Worm (Caenorhabditis elegans) whole organism, young adult: ENCODE measurements around the gene F37C12.14.

ENCODE experiments used
- F22D6.2 ChIP-seq: sonication (generic microtip); optimal IDR thresholded peaks from 2 replicates; lab custom pipeline; 2016; ENCODE audit warnings: mild to moderate bottlenecking, missing genetic modification characterization, missing compliant biosample characterization
- F23B12.7 ChIP-seq: sonication (generic microtip); optimal IDR thresholded peaks from 2 replicates; lab custom pipeline; 2017; ENCODE audit warnings: missing genetic modification characterization, mild to moderate bottlenecking, missing compliant biosample characterization, antibody characterized with exemption, moderate library complexity; ENCODE audit not compliant: insufficient read depth
- F33H1.4 ChIP-seq: fragments of 200-800 bp; sonication (Bioruptor generic); IDR thresholded peaks from 2 replicates; pipeline ENCODE4 v1.3.6; 2022; ENCODE audit warnings: missing genetic modification reagents, missing genetic modification characterization, missing compliant biosample characterization
- F55B11.4 ChIP-seq: sonication (generic microtip); optimal IDR thresholded peaks from 2 replicates; lab custom pipeline; 2016; ENCODE audit warnings: missing compliant biosample characterization, missing genetic modification characterization, borderline replicate concordance; ENCODE audit not compliant: insufficient read depth
- K12H6.12 ChIP-seq: fragments of 200-800 bp; sonication (Bioruptor generic); optimal IDR thresholded peaks from 2 replicates; lab custom pipeline; 2018; ENCODE audit warnings: mild to moderate bottlenecking, missing genetic modification characterization, missing compliant biosample characterization
- T26A5.8 ChIP-seq: sonication (generic microtip); optimal IDR thresholded peaks from 2 replicates; lab custom pipeline; 2016; ENCODE audit warnings: missing genetic modification characterization, missing compliant biosample characterization
- Y56A3A.18 ChIP-seq: fragments of 200-800 bp; sonication (Bioruptor generic); IDR thresholded peaks from 2 replicates; pipeline ENCODE4 v1.3.6; 2022; ENCODE audit warnings: missing genetic modification reagents, missing genetic modification characterization, missing compliant biosample characterization
- Y79H2A.3 ChIP-seq: fragments of 200-800 bp; sonication (Bioruptor generic); conservative IDR thresholded peaks from 2 replicates; pipeline ENCODE4 v1.3.6; 2022; ENCODE audit warnings: missing genetic modification reagents, missing genetic modification characterization, missing compliant biosample characterization
- ZK185.1 ChIP-seq: sonication (generic microtip); optimal IDR thresholded peaks from 2 replicates; lab custom pipeline; 2016; ENCODE audit warnings: mild to moderate bottlenecking, missing genetic modification characterization, missing compliant biosample characterization; ENCODE audit not compliant: poor library complexity, severe bottlenecking
- ama-1 ChIP-seq, 3 experiments: fragments of 150-350 bp in 1 of 3; sonication (generic microtip) in 2 of 3; optimal IDR thresholded peaks; 2 replicates each; lab custom pipeline; 2014 to 2018; ENCODE audit warnings: missing biosample characterization in 2 of 3, missing genetic modification characterization in 2 of 3, missing genetic modification reagents in 2 of 3
- aptf-2 ChIP-seq: fragments of 200-800 bp; sonication (Bioruptor generic); conservative IDR thresholded peaks from 2 replicates; pipeline ENCODE4 v1.3.6; 2022; ENCODE audit warnings: missing genetic modification reagents, missing genetic modification characterization, missing compliant biosample characterization
- aptf-3 ChIP-seq: fragments of 200-800 bp; sonication (Bioruptor generic); IDR thresholded peaks from 2 replicates; pipeline ENCODE4 v1.3.6; 2022; ENCODE audit warnings: missing genetic modification characterization, missing compliant biosample characterization
- attf-3 ChIP-seq: fragments of 200-800 bp; sonication (Bioruptor generic); conservative IDR thresholded peaks from 2 replicates; pipeline ENCODE4 v1.3.6; 2022; ENCODE audit warnings: missing genetic modification reagents, missing genetic modification characterization, missing compliant biosample characterization
- bed-1 ChIP-seq: fragments of 200-800 bp; sonication (Bioruptor generic); IDR thresholded peaks from 2 replicates; pipeline ENCODE4 v1.3.6; 2022; ENCODE audit warnings: missing genetic modification reagents, missing genetic modification characterization, missing compliant biosample characterization
- ccch-3 ChIP-seq: fragments of 200-800 bp; sonication (Bioruptor generic); optimal IDR thresholded peaks from 2 replicates; lab custom pipeline; 2018; ENCODE audit warnings: mild to moderate bottlenecking, missing genetic modification characterization, missing compliant biosample characterization
- cebp-1 ChIP-seq, 2 experiments: fragments of 200-800 bp in 1 of 2; sonication (Bioruptor generic) in 1 of 2; sonication (generic microtip) in 1 of 2; IDR thresholded peaks in 1 of 2; optimal IDR thresholded peaks in 1 of 2; 2 replicates each; pipeline versions ENCODE4 v1.3.6 to Lab custom; 2017 to 2022; ENCODE audit warnings: missing compliant biosample characterization in 2 of 2, missing genetic modification characterization in 2 of 2, mild to moderate bottlenecking in 1 of 2, missing genetic modification reagents in 1 of 2, moderate library complexity in 1 of 2
- chd-7 ChIP-seq: sonication (generic microtip); optimal IDR thresholded peaks from 2 replicates; lab custom pipeline; 2016; ENCODE audit warnings: mild to moderate bottlenecking, missing genetic modification characterization, moderate library complexity, missing compliant biosample characterization
- dox-1 ChIP-seq: fragments of 200-800 bp; sonication (Bioruptor generic); IDR thresholded peaks from 2 replicates; pipeline ENCODE4 v1.3.6; 2022; ENCODE audit warnings: missing genetic modification reagents, missing genetic modification characterization, missing compliant biosample characterization
- efl-1 ChIP-seq: fragments of 150-350 bp; optimal IDR thresholded peaks from 2 replicates; lab custom pipeline; 2014; ENCODE audit warnings: missing biosample characterization, missing genetic modification reagents, missing genetic modification characterization
- egl-44 ChIP-seq: fragments of 200-800 bp; sonication (Bioruptor generic); IDR thresholded peaks from 2 replicates; pipeline ENCODE4 v1.3.6; 2022; ENCODE audit warnings: missing genetic modification reagents, missing genetic modification characterization, missing compliant biosample characterization
- hsf-1 ChIP-seq: fragments of 200-800 bp; sonication (Bioruptor generic); IDR thresholded peaks from 2 replicates; pipeline ENCODE4 v1.3.6; 2022; ENCODE audit warnings: missing genetic modification reagents, missing genetic modification characterization, missing compliant biosample characterization
- lin-26 ChIP-seq: fragments of 200-800 bp; sonication (Bioruptor generic); IDR thresholded peaks from 2 replicates; pipeline ENCODE4 v1.3.6; 2022; ENCODE audit warnings: missing genetic modification reagents, missing genetic modification characterization, missing compliant biosample characterization
- lin-35 ChIP-seq, 3 experiments: fragments of 150-350 bp in 2 of 3; sonication (generic microtip) in 1 of 3; optimal IDR thresholded peaks; 2 replicates each; lab custom pipeline; 2014 to 2018; ENCODE audit warnings: missing biosample characterization in 3 of 3, missing genetic modification characterization in 3 of 3, missing genetic modification reagents in 3 of 3
- lin-40 ChIP-seq: sonication (generic microtip); optimal IDR thresholded peaks from 2 replicates; lab custom pipeline; 2016; ENCODE audit warnings: missing genetic modification characterization, mild to moderate bottlenecking, missing compliant biosample characterization, missing genotype, missing genetic modification reagents
- lin-54 ChIP-seq: fragments of 200-800 bp; sonication (Bioruptor generic); optimal IDR thresholded peaks from 2 replicates; lab custom pipeline; 2018; ENCODE audit warnings: mild to moderate bottlenecking, missing genetic modification characterization, missing compliant biosample characterization
- lir-1 ChIP-seq: fragments of 200-800 bp; sonication (Bioruptor generic); conservative IDR thresholded peaks from 2 replicates; pipeline ENCODE4 v1.3.6; 2022; ENCODE audit warnings: missing genetic modification reagents, missing genetic modification characterization, missing compliant biosample characterization
- madf-6 ChIP-seq: fragments of 200-800 bp; sonication (Bioruptor generic); IDR thresholded peaks from 2 replicates; pipeline ENCODE4 v1.3.6; 2022; ENCODE audit warnings: missing genetic modification reagents, missing genetic modification characterization, missing compliant biosample characterization
- mcd-1 ChIP-seq: fragments of 200-800 bp; sonication (Bioruptor generic); IDR thresholded peaks from 2 replicates; pipeline ENCODE4 v1.3.6; 2022; ENCODE audit warnings: missing genetic modification reagents, missing genetic modification characterization, missing compliant biosample characterization
- nhr-120 ChIP-seq: fragments of 200-800 bp; sonication (Bioruptor generic); IDR thresholded peaks from 2 replicates; pipeline ENCODE4 v1.3.6; 2022; ENCODE audit warnings: missing genetic modification characterization, missing compliant biosample characterization
- nhr-179 ChIP-seq: sonication (generic microtip); optimal IDR thresholded peaks from 2 replicates; lab custom pipeline; 2016; ENCODE audit warnings: mild to moderate bottlenecking, missing genetic modification characterization, missing compliant biosample characterization
- nhr-80 ChIP-seq: sonication (generic microtip); optimal IDR thresholded peaks from 2 replicates; lab custom pipeline; 2016; ENCODE audit warnings: missing genetic modification characterization, missing compliant biosample characterization
- nhr-90 ChIP-seq: sonication (generic microtip); optimal IDR thresholded peaks from 2 replicates; lab custom pipeline; 2016; ENCODE audit warnings: missing genotype, mild to moderate bottlenecking, missing genetic modification characterization, missing compliant biosample characterization
- rcor-1 ChIP-seq: fragments of 200-800 bp; sonication (Bioruptor generic); IDR thresholded peaks from 2 replicates; pipeline ENCODE4 v1.3.6; 2022; ENCODE audit warnings: missing genetic modification reagents, missing genetic modification characterization, missing compliant biosample characterization
- snpc-1.3 ChIP-seq: sonication (generic microtip); optimal IDR thresholded peaks from 2 replicates; lab custom pipeline; 2017; ENCODE audit warnings: missing genetic modification characterization, mild to moderate bottlenecking, missing compliant biosample characterization, antibody characterized with exemption, moderate library complexity, missing genotype, missing genetic modification reagents; ENCODE audit not compliant: insufficient read depth
- snpc-3.4 ChIP-seq: sonication (generic microtip); optimal IDR thresholded peaks from 2 replicates; lab custom pipeline; 2017; ENCODE audit warnings: missing genetic modification characterization, mild to moderate bottlenecking, missing compliant biosample characterization, antibody characterized with exemption, moderate library complexity, missing genotype, missing genetic modification reagents
- snpc-4 ChIP-seq, 5 experiments: fragments of 150-350 bp in 1 of 5; sonication (generic microtip) in 4 of 5; optimal IDR thresholded peaks; 2 replicates each; lab custom pipeline; 2014 to 2018; ENCODE audit warnings: missing genetic modification characterization in 5 of 5, missing biosample characterization in 3 of 5, antibody characterized with exemption in 2 of 5, mild to moderate bottlenecking in 2 of 5, missing compliant biosample characterization in 2 of 5, missing genotype in 2 of 5, moderate library complexity in 2 of 5, missing genetic modification reagents in 1 of 5
- unc-130 ChIP-seq: sonication (generic microtip); optimal IDR thresholded peaks from 2 replicates; lab custom pipeline; 2016; ENCODE audit warnings: missing genetic modification reagents, missing genetic modification characterization, missing compliant biosample characterization
- unc-62 ChIP-seq: fragments of 150-350 bp; optimal IDR thresholded peaks from 2 replicates; lab custom pipeline; 2014; ENCODE audit warnings: missing biosample characterization, missing genetic modification reagents, missing genetic modification characterization
- xnd-1 ChIP-seq: sonication (generic microtip); optimal IDR thresholded peaks from 2 replicates; lab custom pipeline; 2016; ENCODE audit warnings: missing genotype, missing genetic modification reagents, missing genetic modification characterization, missing compliant biosample characterization
- ztf-18 ChIP-seq: sonication (generic microtip); optimal IDR thresholded peaks from 2 replicates; lab custom pipeline; 2016; ENCODE audit warnings: missing genotype, mild to moderate bottlenecking, missing genetic modification characterization, missing compliant biosample characterization
- ztf-25 ChIP-seq: fragments of 200-800 bp; sonication (Bioruptor generic); IDR thresholded peaks from 2 replicates; pipeline ENCODE4 v1.3.6; 2022; ENCODE audit warnings: missing genetic modification reagents, missing genetic modification characterization, missing compliant biosample characterization
- ztf-6 ChIP-seq: fragments of 200-800 bp; sonication (Bioruptor generic); IDR thresholded peaks from 2 replicates; pipeline ENCODE4 v1.3.6; 2022; ENCODE audit warnings: missing genetic modification reagents, missing genetic modification characterization, missing compliant biosample characterization

F37C12.14 gene

ce11 chrIII:7198838-7199237 lies 13.5 kb upstream of the F37C12.14 start, which contains the start of gene pfd-5 (continued):
- TF ChIP-seq xnd-1 (tag; lab: Kevin White, UChicago) (no peak), lin-40 (tag; lab: Kevin White, UChicago) (no peak), ama-1 (optimal IDR thresholded peaks at IDR 0.05; lab: Kevin White, UChicago) (no peak), ama-1 (GFP tag; optimal IDR thresholded peaks at IDR 0.05; lab: Kevin White, UChicago) (no peak), ztf-18 (tag; lab: Kevin White, UChicago) (peak; percentile 11), madf-6 (no peak), ztf-25 (no peak), ZK185.1 (peak; percentile 55), unc-130 (peak; percentile 66), Y79H2A.3 (GFP tag; lab: Robert Waterston, UW) (no peak), lin-26 (no peak), mcd-1 (GFP tag; lab: Robert Waterston, UW) (peak; percentile 55; the same call in 1 of the 2 replicates), nhr-90 (tag; lab: Kevin White, UChicago) (no peak), snpc-4 (GFP tag; optimal IDR thresholded peaks at IDR 0.05; lab: Kevin White, UChicago) (no peak), snpc-4 (tag; optimal IDR thresholded peaks at IDR 0.05; lab: Kevin White, UChicago) (peak in 1 of 4 experiments; percentile 20), efl-1 (GFP tag; lab: Kevin White, UChicago) (peak; percentile 90), nhr-120 (GFP tag; lab: Robert Waterston, UW) (no peak), egl-44 (no peak), rcor-1 (GFP tag; lab: Robert Waterston, UW) (peak; percentile 60), aptf-2 (GFP tag; lab: Robert Waterston, UW) (no peak), Y56A3A.18 (GFP tag; lab: Robert Waterston, UW) (no peak), nhr-179 (no peak), F55B11.4 (tag; lab: Kevin White, UChicago) (no peak), snpc-1.3 (tag; lab: Kevin White, UChicago) (no peak), hsf-1 (GFP tag; lab: Robert Waterston, UW) (0 out of 2 replicates have a peak, but pooled peaks have one; percentile 46), nhr-80 (no peak), ccch-3 (GFP tag; lab: Kevin White, UChicago) (no peak), lin-35 (GFP tag; optimal IDR thresholded peaks at IDR 0.05; lab: Kevin White, UChicago) (peak in 2 of 3 experiments; percentile 32 to 93), attf-3 (GFP tag; lab: Robert Waterston, UW) (no peak)

ce11 chrIII:7197973-7198372 lies 12.6 kb upstream of the F37C12.14 start, which contains the start of gene exos-9:
Gene exos-9 (minus strand): TSS chrIII:7198073.
- TF ChIP-seq snpc-4 (GFP tag; optimal IDR thresholded peaks at IDR 0.05; lab: Kevin White, UChicago), result no peak
- peak in 1 of 4 experiments; percentile 19 for TF ChIP-seq snpc-4 (tag; optimal IDR thresholded peaks at IDR 0.05; lab: Kevin White, UChicago)
- TF ChIP-seq cebp-1 (GFP tag; IDR thresholded peaks at IDR 0.05; lab: Robert Waterston, UW), result no peak
- no peak for TF ChIP-seq cebp-1 (tag; optimal IDR thresholded peaks at IDR 0.05; lab: Kevin White, UChicago)
- TF ChIP-seq lin-54 (GFP tag; lab: Kevin White, UChicago), result peak; percentile 2

ce11 chrIII:7195325-7195724 lies 10.0 kb upstream of the F37C12.14 start, which contains the start of gene F37C12.18:
Gene F37C12.18 (minus strand): TSS chrIII:7195425.
- TF ChIP-seq aptf-3 (GFP tag; lab: Robert Waterston, UW), result no peak
- TF ChIP-seq T26A5.8 (tag; lab: Kevin White, UChicago), result no peak
- TF ChIP-seq F33H1.4 (GFP tag; lab: Robert Waterston, UW), result no peak
- no peak for TF ChIP-seq unc-62 (GFP tag; lab: Kevin White, UChicago)
- no peak for TF ChIP-seq K12H6.12 (tag; lab: Kevin White, UChicago)
- TF ChIP-seq lir-1, result no peak
- TF ChIP-seq unc-130, result no peak
- TF ChIP-seq aptf-2 (GFP tag; lab: Robert Waterston, UW), result no peak
- TF ChIP-seq cebp-1 (GFP tag; IDR thresholded peaks at IDR 0.05; lab: Robert Waterston, UW), result no peak
- no peak for TF ChIP-seq cebp-1 (tag; optimal IDR thresholded peaks at IDR 0.05; lab: Kevin White, UChicago)
- TF ChIP-seq chd-7 (tag; lab: Kevin White, UChicago), result no peak
- TF ChIP-seq F22D6.2, result no peak
- no peak for TF ChIP-seq madf-6
- TF ChIP-seq bed-1 (GFP tag; lab: Robert Waterston, UW), result no peak
- no peak for TF ChIP-seq snpc-3.4 (tag; lab: Kevin White, UChicago)
- no peak for TF ChIP-seq dox-1 (GFP tag; lab: Robert Waterston, UW)
- TF ChIP-seq nhr-90 (tag; lab: Kevin White, UChicago), result no peak
- TF ChIP-seq F23B12.7 (tag; lab: Kevin White, UChicago), result no peak
- TF ChIP-seq ztf-6 (GFP tag; lab: Robert Waterston, UW), result no peak
